Fruit fly (Drosophila melanogaster) whole organism, embryonic: Measurements from ENCODE around the gene PXo.

Source experiments
- CG17328 ChIP-seq: fragments of 200-800 bp; sonication (Bioruptor generic); IDR thresholded peaks from 2 replicates; pipeline ENCODE4 v1.3.6; 2022; ENCODE audit warnings: missing biosample characterization, missing genetic modification characterization

PXo gene

DNA sequence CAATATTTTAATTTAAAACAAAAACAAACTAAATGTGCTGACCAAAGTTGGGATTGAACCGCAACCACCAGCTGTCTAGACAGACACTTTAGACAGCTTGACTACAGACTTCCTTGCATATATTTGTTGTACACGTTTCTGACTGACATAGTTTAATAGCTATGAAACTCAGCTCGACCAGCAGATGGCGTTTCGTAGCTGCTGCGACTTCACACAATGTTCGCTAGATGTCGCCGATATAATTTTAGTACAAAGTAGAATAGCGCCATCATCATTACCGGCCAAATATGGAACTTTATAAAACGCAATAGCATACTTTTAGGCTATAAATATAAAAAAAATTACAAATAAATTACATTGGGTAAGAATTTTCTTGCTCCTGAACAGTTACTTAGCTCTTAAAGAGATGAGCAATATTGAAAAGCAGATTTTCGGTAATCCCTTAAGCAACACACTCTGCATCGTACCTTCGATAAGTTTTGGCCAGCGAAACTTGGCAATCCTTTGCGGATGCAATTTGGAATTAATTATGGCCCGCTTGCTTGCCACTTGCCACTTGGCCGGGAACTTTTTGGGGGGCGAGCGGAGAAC lies 51.4 kb downstream of the PXo start (continued):
- TF ChIP-seq CG17328 (GFP tag; lab: Robert Waterston, UW), result peak; percentile 72
